Fruit fly (Drosophila melanogaster) whole organism, wandering third instar larva: ENCODE results near the gene CG17328.

Experiments used
- Hr78 ChIP-seq: fragments of >200 bp; optimal IDR thresholded peaks from 2 replicates; lab custom pipeline; 2017; ENCODE audit warnings: missing biosample characterization, missing genetic modification characterization
- Hr83 ChIP-seq: fragments of 200-300 bp; sonication (Bioruptor generic); optimal IDR thresholded peaks from 2 replicates; lab custom pipeline; 2016; ENCODE audit warnings: missing biosample characterization, mild to moderate bottlenecking, missing genetic modification characterization, moderate library complexity; ENCODE audit not compliant: poor library complexity, severe bottlenecking
- dmrt93B ChIP-seq: fragments of 200-800 bp; sonication (Bioruptor generic); optimal IDR thresholded peaks from 2 replicates; lab custom pipeline; 2018; ENCODE audit warnings: missing biosample characterization, mild to moderate bottlenecking, missing genetic modification characterization
- pan ChIP-seq: fragments of >200 bp; optimal IDR thresholded peaks from 2 replicates; lab custom pipeline; 2017

DNA sequence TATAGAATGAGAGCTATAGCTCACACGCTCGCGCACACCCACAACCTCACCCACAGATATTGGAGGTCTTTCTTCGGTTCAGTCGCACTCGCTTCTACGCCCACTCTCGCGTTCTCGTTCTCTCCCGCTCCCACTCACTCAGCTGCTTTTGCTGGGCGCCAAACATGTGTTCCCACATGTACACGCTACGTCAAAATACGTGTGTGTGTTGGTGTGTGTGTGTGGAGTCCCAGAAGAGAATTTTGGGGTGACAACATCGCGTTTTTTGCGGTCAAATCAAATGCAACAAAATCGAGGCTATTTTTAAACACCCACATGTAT is 28.3 kb upstream of the CG17328 start:
- TF ChIP-seq Hr78 (GFP tag; lab: Kevin White, UChicago) = no peak
- no peak for TF ChIP-seq dmrt93B (GFP tag; lab: Kevin White, UChicago)
- no peak for TF ChIP-seq pan (lab: Kevin White, UChicago)
- TF ChIP-seq Hr83 = peak; percentile 52
